Worm (Caenorhabditis elegans): ENCODE results near the gene valv-1.

DNA sequence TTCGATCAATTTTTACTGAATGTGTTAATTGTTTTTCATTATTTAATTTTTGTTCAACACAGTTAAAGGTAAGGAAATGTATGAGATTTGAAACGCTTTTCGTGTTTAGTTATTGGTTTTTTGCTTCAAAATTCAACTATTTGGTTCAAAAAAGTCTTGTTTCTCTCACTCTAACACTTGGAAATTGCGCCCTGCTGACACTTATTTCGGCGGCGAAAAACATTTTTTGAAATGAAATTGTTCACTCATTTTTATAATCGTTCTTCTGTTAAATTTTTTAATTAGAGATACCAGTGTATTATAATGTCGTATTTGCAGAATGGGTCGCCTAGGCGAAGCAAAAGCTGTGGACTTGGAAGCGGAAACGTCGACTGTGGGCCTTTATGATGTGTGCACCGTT lies 33.0 kb upstream of the valv-1 start, which contains the start of gene rod-1:
- no peak for TF ChIP-seq flt-1 (GFP tag; IDR thresholded peaks at IDR 0.05)
- no peak for TF ChIP-seq ref-1 (GFP tag; conservative IDR thresholded peaks at IDR 0.05)
- TF ChIP-seq cog-1 (tag; optimal IDR thresholded peaks at IDR 0.05), result no peak
- TF ChIP-seq klf-2 (GFP tag; conservative IDR thresholded peaks at IDR 0.05), result no peak
